Fruit fly (Drosophila melanogaster) whole organism, embryonic: Measurements from ENCODE around the gene CG43678.

Experiments
- Asciz ChIP-seq: fragments of 200-800 bp; sonication (Bioruptor generic); optimal IDR thresholded peaks from 2 replicates; lab custom pipeline; 2017; ENCODE audit warnings: missing biosample characterization, mild to moderate bottlenecking, missing genetic modification characterization, missing genetic modification reagents
- Atf6 ChIP-seq: fragments of 200-800 bp; sonication (Bioruptor generic); IDR thresholded peaks from 2 replicates; pipeline ENCODE4 v1.3.6; 2022; ENCODE audit warnings: missing biosample characterization, missing genetic modification characterization
- CG10209 ChIP-seq: fragments of 200-800 bp; sonication (Bioruptor generic); optimal IDR thresholded peaks from 3 replicates; lab custom pipeline; 2017; ENCODE audit warnings: missing biosample characterization, mild to moderate bottlenecking, missing genetic modification characterization, missing genetic modification reagents
- CG10565 ChIP-seq: fragments of 200-800 bp; sonication (Bioruptor generic); optimal IDR thresholded peaks from 3 replicates; lab custom pipeline; 2016; ENCODE audit warnings: missing biosample characterization, mild to moderate bottlenecking, missing genetic modification characterization
- CG11504 ChIP-seq: fragments of 200-800 bp; sonication (Bioruptor generic); optimal IDR thresholded peaks from 3 replicates; lab custom pipeline; 2019; ENCODE audit warnings: missing biosample characterization, mild to moderate bottlenecking, missing genetic modification characterization, moderate library complexity
- CG12071 ChIP-seq: fragments of 200-800 bp; sonication (Bioruptor generic); optimal IDR thresholded peaks from 3 replicates; lab custom pipeline; 2018; ENCODE audit warnings: missing biosample characterization, mild to moderate bottlenecking, missing genetic modification characterization
- CG12299 ChIP-seq: fragments of 200-800 bp; sonication (Bioruptor generic); optimal IDR thresholded peaks from 2 replicates; lab custom pipeline; 2018; ENCODE audit warnings: missing biosample characterization, mild to moderate bottlenecking, missing genetic modification characterization
- CG13123 ChIP-seq: fragments of 200-800 bp; sonication (Bioruptor generic); optimal IDR thresholded peaks from 2 replicates; lab custom pipeline; 2016; ENCODE audit warnings: missing biosample characterization, missing genetic modification characterization
- CG15696 ChIP-seq: fragments of 200-800 bp; sonication (Bioruptor generic); optimal IDR thresholded peaks from 2 replicates; lab custom pipeline; 2019; ENCODE audit warnings: missing biosample characterization, mild to moderate bottlenecking, missing genetic modification characterization, moderate library complexity
- CG16863 ChIP-seq: fragments of 200-800 bp; sonication (Bioruptor generic); optimal IDR thresholded peaks from 3 replicates; lab custom pipeline; 2016; ENCODE audit warnings: missing biosample characterization, missing genetic modification characterization
- CG17359 ChIP-seq: fragments of 200-800 bp; sonication (Bioruptor generic); optimal IDR thresholded peaks from 3 replicates; lab custom pipeline; 2018; ENCODE audit warnings: missing biosample characterization, mild to moderate bottlenecking, missing genetic modification characterization, moderate library complexity
- CG17912 ChIP-seq: fragments of 200-800 bp; sonication (Bioruptor generic); optimal IDR thresholded peaks from 2 replicates; lab custom pipeline; 2018; ENCODE audit warnings: missing biosample characterization, mild to moderate bottlenecking, missing genetic modification characterization
- CG18599 ChIP-seq: fragments of 200-800 bp; sonication (Bioruptor generic); optimal IDR thresholded peaks from 3 replicates; lab custom pipeline; 2017; ENCODE audit warnings: missing biosample characterization, missing genetic modification characterization, mild to moderate bottlenecking, moderate library complexity, missing genetic modification reagents
- CG2712 ChIP-seq: fragments of 200-800 bp; optimal IDR thresholded peaks from 3 replicates; lab custom pipeline; 2019; ENCODE audit warnings: missing biosample characterization, mild to moderate bottlenecking, missing genetic modification characterization, moderate library complexity
- CG31388 ChIP-seq: fragments of 200-800 bp; sonication (Bioruptor generic); optimal IDR thresholded peaks from 2 replicates; lab custom pipeline; 2016; ENCODE audit warnings: missing biosample characterization, missing genetic modification characterization
- CG32532 ChIP-seq: fragments of 200-800 bp; sonication (Bioruptor generic); IDR thresholded peaks from 2 replicates; pipeline ENCODE4 v1.3.6; 2022; ENCODE audit warnings: missing biosample characterization, missing genetic modification characterization
- CG4854 ChIP-seq: fragments of 200-800 bp; sonication (Bioruptor generic); optimal IDR thresholded peaks from 2 replicates; lab custom pipeline; 2016; ENCODE audit warnings: missing biosample characterization, missing genetic modification characterization, inconsistent platforms
- CG6272 ChIP-seq: fragments of 200-800 bp; sonication (Bioruptor generic); IDR thresholded peaks from 2 replicates; pipeline ENCODE4 v1.3.6; 2022; ENCODE audit warnings: missing biosample characterization, missing genetic modification characterization
- CG7839 ChIP-seq: fragments of 200-800 bp; sonication (Bioruptor generic); optimal IDR thresholded peaks from 3 replicates; lab custom pipeline; 2018; ENCODE audit warnings: missing biosample characterization, mild to moderate bottlenecking, missing genetic modification characterization, moderate library complexity
- CG8924 ChIP-seq: fragments of 200-800 bp; optimal IDR thresholded peaks from 3 replicates; lab custom pipeline; 2019; ENCODE audit warnings: missing biosample characterization, mild to moderate bottlenecking, missing genetic modification characterization, moderate library complexity
- Drgx ChIP-seq: fragments of 200-800 bp; sonication (Bioruptor generic); IDR thresholded peaks from 2 replicates; pipeline ENCODE4 v1.3.6; 2022; ENCODE audit warnings: missing biosample characterization, missing genetic modification characterization
- Ets65A ChIP-seq: fragments of 200-800 bp; sonication (Bioruptor generic); peaks from one replicate; lab custom pipeline; 2016; ENCODE audit warnings: missing biosample characterization, missing genetic modification characterization
- HHEX ChIP-seq: fragments of 200-800 bp; sonication (Bioruptor generic); optimal IDR thresholded peaks from 3 replicates; lab custom pipeline; 2017; ENCODE audit warnings: missing biosample characterization, mild to moderate bottlenecking, missing genetic modification characterization, missing genetic modification reagents
- Oaz ChIP-seq: fragments of 200-800 bp; sonication (Bioruptor generic); IDR thresholded peaks from 2 replicates; pipeline ENCODE4 v1.3.6; 2022; ENCODE audit warnings: missing biosample characterization, missing genetic modification characterization
- Opbp ChIP-seq: fragments of 200-800 bp; sonication (Bioruptor generic); IDR thresholded peaks from 3 replicates; pipeline ENCODE4 v1.3.6; 2022; ENCODE audit warnings: missing biosample characterization, missing genetic modification characterization; ENCODE audit not compliant: partially characterized antibody
- Pdp1 ChIP-seq, 2 experiments: fragments of 200-800 bp; sonication (Bioruptor generic); optimal IDR thresholded peaks; 3 replicates each; lab custom pipeline; 2016; ENCODE audit warnings: missing biosample characterization in 2 of 2, missing genetic modification characterization in 2 of 2, mild to moderate bottlenecking in 1 of 2, moderate library complexity in 1 of 2
- abd-A ChIP-seq: fragments of 200-800 bp; sonication (Bioruptor generic); optimal IDR thresholded peaks from 3 replicates; lab custom pipeline; 2019; ENCODE audit warnings: missing biosample characterization, mild to moderate bottlenecking, missing genetic modification characterization, moderate library complexity
- al ChIP-seq: fragments of 200-800 bp; sonication (Bioruptor generic); IDR thresholded peaks from 2 replicates; pipeline ENCODE4 v1.3.6; 2022; ENCODE audit warnings: missing biosample characterization, missing genetic modification characterization
- bcd ChIP-seq: fragments of 200-800 bp; sonication (Bioruptor generic); optimal IDR thresholded peaks from 2 replicates; lab custom pipeline; 2017; ENCODE audit warnings: missing biosample characterization, mild to moderate bottlenecking, missing genetic modification characterization
- crp ChIP-seq, 2 experiments: fragments of 200-800 bp; sonication (Bioruptor generic); optimal IDR thresholded peaks; 2 replicates in 1 of 2; 3 replicates in 1 of 2; lab custom pipeline; 2017; ENCODE audit warnings: missing biosample characterization in 2 of 2, missing genetic modification characterization in 2 of 2, mild to moderate bottlenecking in 1 of 2, moderate library complexity in 1 of 2
- exex ChIP-seq: fragments of 200-800 bp; sonication (Bioruptor generic); optimal IDR thresholded peaks from 4 replicates; lab custom pipeline; 2018; ENCODE audit warnings: missing biosample characterization, mild to moderate bottlenecking, missing genetic modification characterization, moderate library complexity
- fd3F ChIP-seq: fragments of 200-800 bp; sonication (Bioruptor generic); optimal IDR thresholded peaks from 2 replicates; lab custom pipeline; 2018; ENCODE audit warnings: missing biosample characterization, mild to moderate bottlenecking, missing genetic modification characterization, moderate library complexity
- fd64A ChIP-seq: fragments of 200-800 bp; sonication (Bioruptor generic); optimal IDR thresholded peaks from 3 replicates; lab custom pipeline; 2018; ENCODE audit warnings: missing biosample characterization, mild to moderate bottlenecking, missing genetic modification characterization
- gem ChIP-seq: fragments of 200-800 bp; sonication (Bioruptor generic); optimal IDR thresholded peaks from 2 replicates; lab custom pipeline; 2019; ENCODE audit warnings: missing biosample characterization, mild to moderate bottlenecking, missing genetic modification characterization, moderate library complexity
- grau ChIP-seq: fragments of 200-800 bp; optimal IDR thresholded peaks from 3 replicates; lab custom pipeline; 2019; ENCODE audit warnings: missing biosample characterization, mild to moderate bottlenecking, missing genetic modification characterization, moderate library complexity
- kah ChIP-seq: fragments of 200-800 bp; sonication (Bioruptor generic); optimal IDR thresholded peaks from 2 replicates; lab custom pipeline; 2018; ENCODE audit warnings: missing biosample characterization, mild to moderate bottlenecking, missing genetic modification characterization
- org-1 ChIP-seq: fragments of 200-800 bp; sonication (Bioruptor generic); optimal IDR thresholded peaks from 2 replicates; lab custom pipeline; 2017; ENCODE audit warnings: missing biosample characterization, missing genetic modification characterization
- pros ChIP-seq: fragments of 200-800 bp; sonication (Bioruptor generic); optimal IDR thresholded peaks from 3 replicates; lab custom pipeline; 2019; ENCODE audit warnings: missing biosample characterization, mild to moderate bottlenecking, missing genetic modification characterization, moderate library complexity
- tap ChIP-seq: fragments of 200-800 bp; optimal IDR thresholded peaks from 3 replicates; lab custom pipeline; 2019; ENCODE audit warnings: missing biosample characterization, mild to moderate bottlenecking, missing genetic modification characterization, moderate library complexity
- tin ChIP-seq: fragments of 200-800 bp; sonication (Bioruptor generic); optimal IDR thresholded peaks from 3 replicates; lab custom pipeline; 2016; ENCODE audit warnings: missing biosample characterization, missing genetic modification characterization
- tx ChIP-seq: fragments of 200-800 bp; sonication (Bioruptor generic); optimal IDR thresholded peaks from 2 replicates; lab custom pipeline; 2016; ENCODE audit warnings: missing biosample characterization, missing genetic modification characterization

The CG43678 gene

DNA sequence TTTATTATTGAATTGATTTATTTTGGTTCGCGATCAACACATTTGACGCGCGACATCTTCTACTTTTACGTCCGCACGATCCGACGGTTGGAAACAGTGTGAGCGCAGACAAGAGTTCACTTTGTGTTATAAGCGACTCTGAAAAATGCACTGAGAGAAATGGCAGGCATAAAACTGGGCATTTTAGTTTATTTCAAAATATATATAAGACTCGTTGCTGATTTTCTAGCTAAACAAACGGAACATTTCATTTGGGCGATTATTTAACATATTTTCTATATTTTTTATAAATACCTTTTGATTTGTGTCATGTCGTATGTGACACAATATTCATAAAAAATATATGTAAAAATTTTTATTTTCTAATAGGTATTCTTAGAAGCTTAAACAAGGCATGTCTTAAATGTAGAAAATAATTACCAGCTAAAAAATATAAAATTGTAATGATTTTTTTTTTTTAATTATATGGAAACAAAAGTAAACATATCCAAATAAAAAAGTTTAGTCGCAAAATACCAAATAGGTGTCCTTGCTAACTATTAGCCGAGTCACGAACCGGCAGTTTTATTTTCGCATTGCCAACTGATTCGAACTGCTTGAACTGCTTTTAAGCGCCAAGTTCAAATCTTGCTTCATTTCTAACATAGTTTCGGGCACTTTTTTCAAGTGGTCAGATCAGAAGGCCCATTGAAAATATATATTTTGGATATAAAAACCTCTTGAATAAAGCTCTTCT lies 35.2 kb downstream of the CG43678 start, which contains the start of gene Reck (continued):
- TF ChIP-seq fd3F (GFP tag; lab: Kevin White, UChicago) (peak; percentile 75), CG16863 (GFP tag; lab: Kevin White, UChicago) (peak; percentile 42), CG32532 (GFP tag; lab: Robert Waterston, UW) (peak; percentile 80; the same call in 1 of the 2 replicates), CG13123 (peak; percentile 67), CG15696 (tag; lab: Kevin White, UChicago) (peak; percentile 69), CG18599 (GFP tag; lab: Kevin White, UChicago) (peak; percentile 86), CG31388 (peak; percentile 12)

dm6 chr3L:15013296-15013695 lies 36.0 kb downstream of the CG43678 start:
- TF ChIP-seq grau (tag; lab: Kevin White, UChicago) (peak; percentile 73), crp (GFP tag; optimal IDR thresholded peaks at IDR 0.05; lab: Kevin White, UChicago) (no peak), tin (GFP tag; lab: Kevin White, UChicago) (peak; percentile 2), kah (GFP tag; lab: Kevin White, UChicago) (no peak), exex (no peak), Atf6 (GFP tag; lab: Robert Waterston, UW) (no peak), CG17912 (no peak), fd64A (GFP tag; lab: Kevin White, UChicago) (no peak), org-1 (no peak), CG7839 (tag; lab: Kevin White, UChicago) (peak; percentile 2), HHEX (GFP tag; lab: Kevin White, UChicago) (no peak), CG12299 (tag; lab: Kevin White, UChicago) (no peak), gem (tag; lab: Kevin White, UChicago) (peak; percentile 28), CG2712 (tag; lab: Kevin White, UChicago) (peak; percentile 23), bcd (GFP tag; lab: Kevin White, UChicago) (no peak), CG4854 (GFP tag; lab: Kevin White, UChicago) (no peak), CG17359 (no peak), Oaz (GFP tag; lab: Robert Waterston, UW) (no peak), tap (tag; lab: Kevin White, UChicago) (no peak), CG11504 (tag; lab: Kevin White, UChicago) (peak; percentile 20), CG10209 (GFP tag; lab: Kevin White, UChicago) (no peak), tx (no peak), CG6272 (GFP tag; lab: Robert Waterston, UW) (no peak), Ets65A (peak; percentile 62), CG12071 (GFP tag; lab: Kevin White, UChicago) (no peak), abd-A (tag; lab: Kevin White, UChicago) (no peak), Drgx (GFP tag; lab: Robert Waterston, UW) (peak; percentile 45; the same call in 1 of the 2 replicates), al (GFP tag; lab: Robert Waterston, UW) (no peak), CG10565 (no peak), Asciz (no peak), Pdp1 (GFP tag; optimal IDR thresholded peaks at IDR 0.05; lab: Kevin White, UChicago) (no peak), pros (GFP tag; lab: Kevin White, UChicago) (no peak), CG8924 (no peak), Opbp (GFP tag; lab: Robert Waterston, UW) (no peak)
- TF ChIP-seq, all 482 proteins: peak for 8
